Worm (Caenorhabditis elegans): ENCODE data around the gene K09H11.4.

Gene K09H11.4

ce11 chrV:5682530-5682929 is 43.8 kb downstream of the K09H11.4 start, which contains the start of gene prp-39:
Gene prp-39 (minus strand): TSS chrV:5682630.
- TF ChIP-seq B0336.3 (GFP tag; IDR thresholded peaks at IDR 0.05) (0 out of 2 replicates have a peak, but pooled peaks have one; percentile 32), Y53G8AR.9 (GFP tag; conservative IDR thresholded peaks at IDR 0.05) (peak; percentile 22; the same call in 1 of the 2 replicates), T07F8.4 (tag; optimal IDR thresholded peaks at IDR 0.05) (no peak)

DNA sequence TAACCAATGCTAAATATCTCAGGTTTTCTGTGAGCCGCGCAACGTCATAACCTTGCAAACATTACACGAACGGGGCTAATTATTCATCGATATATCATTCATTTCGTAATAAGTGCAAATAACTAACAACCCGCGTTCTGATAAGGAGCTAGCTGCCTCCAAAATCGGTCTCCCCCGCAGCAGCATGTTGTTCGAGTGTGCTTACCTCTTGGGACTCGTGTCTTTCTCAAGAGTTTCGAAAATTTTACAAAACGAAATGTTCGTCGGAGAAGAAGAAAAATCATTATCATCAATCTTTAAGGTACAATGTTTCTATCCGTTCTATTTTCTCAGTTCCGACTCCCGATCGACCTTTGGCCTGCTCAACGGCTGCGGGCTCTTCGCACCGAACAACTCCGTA is 48.4 kb downstream of the K09H11.4 start:
- TF ChIP-seq Y67H2A.10 (GFP tag; conservative IDR thresholded peaks at IDR 0.05) (no peak), cebp-2 (GFP tag; IDR thresholded peaks at IDR 0.05) (no peak), K11D2.4 (GFP tag; IDR thresholded peaks at IDR 0.05) (no peak), T07F8.4 (tag; optimal IDR thresholded peaks at IDR 0.05) (no peak)

- no peak for TF ChIP-seq unc-62 (GFP tag; optimal IDR thresholded peaks at IDR 0.05)
- TF ChIP-seq madf-8 (GFP tag; conservative IDR thresholded peaks at IDR 0.05) = no peak
- no peak for TF ChIP-seq F55B11.4 (tag; optimal IDR thresholded peaks at IDR 0.05; ENCODE audit: borderline replicate concordance, insufficient read depth)
- no peak for TF ChIP-seq F39B2.1 (GFP tag; IDR thresholded peaks at IDR 0.05)
- TF ChIP-seq hmg-1.2 (GFP tag; IDR thresholded peaks at IDR 0.05) = no peak
- TF ChIP-seq F33H1.4 (GFP tag; IDR thresholded peaks at IDR 0.05) = no peak
- no peak for TF ChIP-seq efl-1 (GFP tag; optimal IDR thresholded peaks at IDR 0.05)
- TF ChIP-seq Y95B8A.8 (GFP tag; IDR thresholded peaks at IDR 0.05) = no peak
- no peak for TF ChIP-seq pha-4 (tag; optimal IDR thresholded peaks at IDR 0.05)
- no peak for TF ChIP-seq ztf-3 (GFP tag; optimal IDR thresholded peaks at IDR 0.05)
- no peak for TF ChIP-seq lin-26 (GFP tag; IDR thresholded peaks at IDR 0.05)
- TF ChIP-seq F57C9.4 (tag; optimal IDR thresholded peaks at IDR 0.05) = no peak
- no peak for TF ChIP-seq sea-2 (GFP tag; IDR thresholded peaks at IDR 0.05)
- no peak for TF ChIP-seq zim-3 (tag; optimal IDR thresholded peaks at IDR 0.05)
Measured at ce11 chrV:5676011-5676410, 50.4 kb downstream of the K09H11.4 start, which contains the start of gene pqn-13. Gene pqn-13 (minus strand): TSS chrV:5676111.

All from whole organism, young adult.